Worm (Caenorhabditis elegans) whole organism, L2 larva: Measurements from ENCODE around the gene F29C4.4.

Experiments used
- F13H6.1 ChIP-seq: sonication (generic microtip); optimal IDR thresholded peaks from 2 replicates; lab custom pipeline; 2016; ENCODE audit warnings: missing genetic modification characterization, missing compliant biosample characterization
- R02D3.7 ChIP-seq: fragments of 150-350 bp; optimal IDR thresholded peaks from 2 replicates; lab custom pipeline; 2014; ENCODE audit warnings: missing biosample characterization, missing genetic modification characterization
- Y55F3AM.14 ChIP-seq: fragments of 200-800 bp; sonication (Bioruptor generic); optimal IDR thresholded peaks from 2 replicates; lab custom pipeline; 2018; ENCODE audit warnings: mild to moderate bottlenecking, missing genetic modification characterization, missing compliant biosample characterization
- ZK546.5 ChIP-seq: sonication (generic microtip); optimal IDR thresholded peaks from 2 replicates; lab custom pipeline; 2017; ENCODE audit warnings: missing biosample characterization, missing genetic modification characterization
- alr-1 ChIP-seq: fragments of 150-350 bp; optimal IDR thresholded peaks from 2 replicates; lab custom pipeline; 2014; ENCODE audit warnings: missing biosample characterization, missing genetic modification characterization
- aly-2 ChIP-seq: fragments of 150-350 bp; optimal IDR thresholded peaks from 2 replicates; lab custom pipeline; 2014; ENCODE audit warnings: missing biosample characterization, missing genetic modification characterization
- ama-1 ChIP-seq: fragments of 150-350 bp; optimal IDR thresholded peaks from 2 replicates; lab custom pipeline; 2018; ENCODE audit warnings: inconsistent platforms
- blmp-1 ChIP-seq: sonication (generic microtip); optimal IDR thresholded peaks from 2 replicates; lab custom pipeline; 2017; ENCODE audit warnings: missing genetic modification characterization, mild to moderate bottlenecking, missing compliant biosample characterization, antibody characterized with exemption, moderate library complexity; ENCODE audit not compliant: insufficient read depth
- ceh-82 ChIP-seq: fragments of 150-350 bp; optimal IDR thresholded peaks from 2 replicates; lab custom pipeline; 2014; ENCODE audit warnings: missing biosample characterization, missing genetic modification characterization
- crh-2 ChIP-seq: sonication (generic microtip); optimal IDR thresholded peaks from 2 replicates; lab custom pipeline; 2017; ENCODE audit warnings: missing biosample characterization, missing genetic modification characterization
- elt-1 ChIP-seq: fragments of 150-350 bp; optimal IDR thresholded peaks from 2 replicates; lab custom pipeline; 2014; ENCODE audit warnings: missing biosample characterization, missing genetic modification characterization
- fos-1 ChIP-seq: fragments of 150-350 bp; optimal IDR thresholded peaks from 2 replicates; lab custom pipeline; 2014; ENCODE audit warnings: missing biosample characterization, missing genetic modification characterization
- gmeb-1 ChIP-seq: fragments of 150-350 bp; optimal IDR thresholded peaks from 2 replicates; lab custom pipeline; 2014; ENCODE audit warnings: missing biosample characterization, missing genetic modification characterization
- lin-11 ChIP-seq: fragments of 150-350 bp; sonication (generic microtip); optimal IDR thresholded peaks from 2 replicates; lab custom pipeline; 2014; ENCODE audit warnings: missing biosample characterization, missing genetic modification characterization, inconsistent platforms, mixed read lengths
- lin-39 ChIP-seq: fragments of 150-350 bp; optimal IDR thresholded peaks from 2 replicates; lab custom pipeline; 2014; ENCODE audit warnings: missing biosample characterization, missing genetic modification reagents, missing genetic modification characterization
- lsy-2 ChIP-seq, 2 experiments: fragments of 150-350 bp in 1 of 2; sonication (generic microtip) in 1 of 2; optimal IDR thresholded peaks; 2 replicates each; lab custom pipeline; 2014 to 2017; ENCODE audit warnings: missing biosample characterization in 2 of 2, missing genetic modification characterization in 2 of 2
- mbf-1 ChIP-seq: sonication (generic microtip); optimal IDR thresholded peaks from 2 replicates; lab custom pipeline; 2017; ENCODE audit warnings: missing biosample characterization, missing genetic modification characterization
- mdl-1 ChIP-seq, 2 experiments: fragments of 150-350 bp in 1 of 2; sonication (generic microtip) in 1 of 2; optimal IDR thresholded peaks; 2 replicates each; lab custom pipeline; 2017; ENCODE audit warnings: missing biosample characterization in 2 of 2, missing genetic modification characterization in 2 of 2
- nhr-10 ChIP-seq: sonication (generic microtip); optimal IDR thresholded peaks from 2 replicates; lab custom pipeline; 2017; ENCODE audit warnings: missing biosample characterization, missing genetic modification characterization
- nhr-11 ChIP-seq: fragments of 150-350 bp; optimal IDR thresholded peaks from 2 replicates; lab custom pipeline; 2014; ENCODE audit warnings: missing biosample characterization, missing genetic modification characterization
- nhr-12 ChIP-seq: fragments of 150-350 bp; optimal IDR thresholded peaks from 2 replicates; lab custom pipeline; 2014; ENCODE audit warnings: missing biosample characterization, missing genetic modification characterization
- nhr-129 ChIP-seq: fragments of 150-350 bp; optimal IDR thresholded peaks from 2 replicates; lab custom pipeline; 2014; ENCODE audit warnings: missing biosample characterization, missing genetic modification characterization
- nhr-21 ChIP-seq: fragments of 150-350 bp; optimal IDR thresholded peaks from 2 replicates; lab custom pipeline; 2014; ENCODE audit warnings: missing biosample characterization, missing genetic modification characterization
- nhr-23 ChIP-seq: fragments of 150-350 bp; optimal IDR thresholded peaks from 2 replicates; lab custom pipeline; 2014; ENCODE audit warnings: missing biosample characterization, missing genetic modification reagents, missing genetic modification characterization
- nhr-237 ChIP-seq: fragments of 150-350 bp; optimal IDR thresholded peaks from 2 replicates; lab custom pipeline; 2014; ENCODE audit warnings: missing biosample characterization, missing genetic modification characterization
- nhr-25 ChIP-seq: fragments of 150-350 bp; sonication (generic microtip); optimal IDR thresholded peaks from 3 replicates; lab custom pipeline; 2014; ENCODE audit warnings: missing biosample characterization, missing genetic modification characterization
- nhr-6 ChIP-seq: fragments of 150-350 bp; optimal IDR thresholded peaks from 2 replicates; lab custom pipeline; 2014; ENCODE audit warnings: missing biosample characterization, missing genetic modification characterization
- nhr-77 ChIP-seq: fragments of 150-350 bp; optimal IDR thresholded peaks from 2 replicates; lab custom pipeline; 2014; ENCODE audit warnings: missing biosample characterization, missing genetic modification characterization
- peb-1 ChIP-seq: fragments of 150-350 bp; optimal IDR thresholded peaks from 2 replicates; lab custom pipeline; 2014; ENCODE audit warnings: missing biosample characterization, missing genetic modification characterization
- sem-4 ChIP-seq: fragments of 150-350 bp; optimal IDR thresholded peaks from 2 replicates; lab custom pipeline; 2014; ENCODE audit warnings: missing biosample characterization, missing genetic modification reagents, missing genetic modification characterization
- skn-1 ChIP-seq: sonication (generic microtip); optimal IDR thresholded peaks from 2 replicates; lab custom pipeline; 2017; ENCODE audit warnings: missing biosample characterization, missing genetic modification characterization
- sma-3 ChIP-seq: sonication (generic microtip); optimal IDR thresholded peaks from 2 replicates; lab custom pipeline; 2016; ENCODE audit warnings: missing genetic modification reagents, missing genetic modification characterization, missing compliant biosample characterization
- snpc-4 ChIP-seq: fragments of 150-350 bp; optimal IDR thresholded peaks from 2 replicates; lab custom pipeline; 2014; ENCODE audit warnings: missing biosample characterization, missing genetic modification characterization
- unc-39 ChIP-seq: fragments of 150-350 bp; optimal IDR thresholded peaks from 2 replicates; lab custom pipeline; 2014; ENCODE audit warnings: missing biosample characterization, missing genetic modification characterization
- unc-55 ChIP-seq: fragments of 150-350 bp; sonication (generic microtip); optimal IDR thresholded peaks from 3 replicates; lab custom pipeline; 2014; ENCODE audit warnings: missing biosample characterization, missing genetic modification reagents, missing genetic modification characterization
- zag-1 ChIP-seq: fragments of 150-350 bp; optimal IDR thresholded peaks from 2 replicates; lab custom pipeline; 2014; ENCODE audit warnings: missing biosample characterization, missing genetic modification characterization
- ztf-1 ChIP-seq: fragments of 200-800 bp; sonication (Bioruptor generic); conservative IDR thresholded peaks from 2 replicates; pipeline ENCODE4 v1.3.6; 2022; ENCODE audit warnings: missing genetic modification characterization, missing compliant biosample characterization
- ztf-11 ChIP-seq: sonication (generic microtip); optimal IDR thresholded peaks from 2 replicates; lab custom pipeline; 2017; ENCODE audit warnings: missing biosample characterization, missing genetic modification characterization
- ztf-4 ChIP-seq: fragments of 150-350 bp; optimal IDR thresholded peaks from 2 replicates; lab custom pipeline; 2014; ENCODE audit warnings: missing biosample characterization, missing genetic modification characterization

Gene F29C4.4

ce11 chrIV:109307-109706 lies 2.2 kb upstream of the F29C4.4 start, which contains the start of gene B0545.4:
TSS of gene B0545.4 (minus strand) at chrIV:109407.
- no peak for TF ChIP-seq nhr-10
- TF ChIP-seq Y55F3AM.14 (GFP tag; lab: Kevin White, UChicago): no peak
- TF ChIP-seq nhr-23 (tag; lab: Kevin White, UChicago): no peak
- TF ChIP-seq crh-2 (tag; lab: Kevin White, UChicago): no peak
- TF ChIP-seq ztf-1 (GFP tag; lab: Robert Waterston, UW): no peak
- no peak for TF ChIP-seq unc-39 (tag; lab: Kevin White, UChicago)
- TF ChIP-seq R02D3.7 (tag; lab: Kevin White, UChicago): no peak
- no peak for TF ChIP-seq snpc-4
- no peak for TF ChIP-seq lin-11 (tag; lab: Kevin White, UChicago)
- TF ChIP-seq sem-4 (tag; lab: Kevin White, UChicago): no peak
- no peak for TF ChIP-seq nhr-6 (tag; lab: Kevin White, UChicago)
- TF ChIP-seq aly-2 (tag; lab: Kevin White, UChicago): no peak
- TF ChIP-seq blmp-1 (tag; lab: Kevin White, UChicago): no peak
- TF ChIP-seq gmeb-1: no peak
- TF ChIP-seq F13H6.1: no peak
- no peak for TF ChIP-seq ceh-82 (tag; lab: Kevin White, UChicago)
- no peak for TF ChIP-seq sma-3 (GFP tag; lab: Kevin White, UChicago)
- no peak for TF ChIP-seq ztf-4 (tag; lab: Kevin White, UChicago)
- TF ChIP-seq lin-39: no peak
- no peak for TF ChIP-seq nhr-11

- TF ChIP-seq nhr-23 (tag; lab: Kevin White, UChicago) (no peak), nhr-6 (tag; lab: Kevin White, UChicago) (no peak), fos-1 (no peak), sma-3 (GFP tag; lab: Kevin White, UChicago) (no peak), ceh-82 (tag; lab: Kevin White, UChicago) (no peak), ama-1 (lab: Kevin White, UChicago) (no peak), nhr-12 (tag; lab: Kevin White, UChicago) (no peak), mdl-1 (tag; optimal IDR thresholded peaks at IDR 0.05; lab: Kevin White, UChicago) (no peak), nhr-25 (tag; lab: Kevin White, UChicago) (no peak), peb-1 (tag; lab: Kevin White, UChicago) (no peak), zag-1 (tag; lab: Kevin White, UChicago) (no peak), nhr-237 (tag; lab: Kevin White, UChicago) (no peak), ZK546.5 (tag; lab: Kevin White, UChicago) (no peak), lin-11 (tag; lab: Kevin White, UChicago) (no peak), nhr-10 (no peak), nhr-77 (tag; lab: Kevin White, UChicago) (no peak), unc-39 (tag; lab: Kevin White, UChicago) (no peak)
These were observed 7.3 kb downstream of the F29C4.4 start for ce11 chrIV:118786-119185.

ce11 chrIV:119792-120191 lies 8.3 kb downstream of the F29C4.4 start:
- TF ChIP-seq mbf-1 (tag; lab: Kevin White, UChicago) (no peak), ztf-4 (tag; lab: Kevin White, UChicago) (no peak), nhr-237 (tag; lab: Kevin White, UChicago) (no peak), ZK546.5 (tag; lab: Kevin White, UChicago) (no peak), sem-4 (tag; lab: Kevin White, UChicago) (no peak), nhr-11 (no peak), aly-2 (tag; lab: Kevin White, UChicago) (no peak), nhr-10 (no peak), skn-1 (tag; lab: Kevin White, UChicago) (no peak), zag-1 (tag; lab: Kevin White, UChicago) (no peak), lsy-2 (tag; optimal IDR thresholded peaks at IDR 0.05; lab: Kevin White, UChicago) (no peak), crh-2 (tag; lab: Kevin White, UChicago) (no peak), R02D3.7 (tag; lab: Kevin White, UChicago) (no peak), nhr-21 (tag; lab: Kevin White, UChicago) (no peak)

- TF ChIP-seq unc-39 (tag; lab: Kevin White, UChicago) (no peak), nhr-23 (tag; lab: Kevin White, UChicago) (no peak), ceh-82 (tag; lab: Kevin White, UChicago) (no peak), ztf-11 (tag; lab: Kevin White, UChicago) (no peak), elt-1 (tag; lab: Kevin White, UChicago) (no peak), Y55F3AM.14 (GFP tag; lab: Kevin White, UChicago) (no peak), nhr-12 (tag; lab: Kevin White, UChicago) (no peak), lin-39 (no peak), unc-55 (GFP tag; lab: Kevin White, UChicago) (no peak), nhr-21 (tag; lab: Kevin White, UChicago) (no peak), skn-1 (tag; lab: Kevin White, UChicago) (no peak), alr-1 (tag; lab: Kevin White, UChicago) (no peak), R02D3.7 (tag; lab: Kevin White, UChicago) (no peak), ztf-1 (GFP tag; lab: Robert Waterston, UW) (no peak), nhr-129 (tag; lab: Kevin White, UChicago) (no peak), zag-1 (tag; lab: Kevin White, UChicago) (no peak)
These were observed 10.1 kb downstream of the F29C4.4 start, which contains the start of gene tut-1 for ce11 chrIV:121607-122006. TSS of gene tut-1 (minus strand) at chrIV:121707.
